Fruit fly (Drosophila melanogaster) whole organism, embryonic: ENCODE data around the gene CG10338.

Source experiments
- Antp ChIP-seq: fragments of 200-800 bp; sonication (Bioruptor generic); optimal IDR thresholded peaks from 3 replicates; lab custom pipeline; 2016; ENCODE audit warnings: missing biosample characterization, missing genetic modification characterization
- B-H1 ChIP-seq: fragments of 200-800 bp; sonication (Bioruptor generic); IDR thresholded peaks from 3 replicates; pipeline ENCODE4 v1.3.6; 2022; ENCODE audit warnings: missing biosample characterization, missing genetic modification characterization
- B-H2 ChIP-seq: fragments of 200-800 bp; sonication (Bioruptor generic); optimal IDR thresholded peaks from 2 replicates; lab custom pipeline; 2018; ENCODE audit warnings: missing biosample characterization, mild to moderate bottlenecking, missing genetic modification characterization
- CG1024 ChIP-seq: fragments of 200-800 bp; sonication (Bioruptor generic); IDR thresholded peaks from 2 replicates; pipeline ENCODE4 v1.3.6; 2022; ENCODE audit warnings: missing biosample characterization, missing genetic modification characterization
- CG10274 ChIP-seq: fragments of 200-800 bp; sonication (Bioruptor generic); optimal IDR thresholded peaks from 3 replicates; lab custom pipeline; 2017; ENCODE audit warnings: missing biosample characterization, mild to moderate bottlenecking, missing genetic modification characterization
- CG10543 ChIP-seq: fragments of 200-800 bp; sonication (Bioruptor generic); optimal IDR thresholded peaks from 3 replicates; lab custom pipeline; 2017; ENCODE audit warnings: missing biosample characterization, mild to moderate bottlenecking, missing genetic modification characterization, moderate library complexity
- CG12219 ChIP-seq: fragments of 200-800 bp; sonication (Bioruptor generic); optimal IDR thresholded peaks from 3 replicates; lab custom pipeline; 2018; ENCODE audit warnings: missing biosample characterization, mild to moderate bottlenecking, missing genetic modification characterization
- CG12659 ChIP-seq: fragments of 200-800 bp; sonication (Bioruptor generic); optimal IDR thresholded peaks from 3 replicates; lab custom pipeline; 2017; ENCODE audit warnings: mild to moderate bottlenecking, missing biosample characterization, missing genetic modification reagents, missing genetic modification characterization
- CG12769 ChIP-seq: fragments of 200-800 bp; sonication (Bioruptor generic); optimal IDR thresholded peaks from 2 replicates; lab custom pipeline; 2019; ENCODE audit warnings: missing biosample characterization, mild to moderate bottlenecking, missing genetic modification characterization, moderate library complexity
- CG14860 ChIP-seq: fragments of 200-800 bp; sonication (Bioruptor generic); IDR thresholded peaks from 3 replicates; pipeline ENCODE4 v1.3.6; 2022; ENCODE audit warnings: missing biosample characterization, missing genetic modification characterization; ENCODE audit not compliant: partially characterized antibody
- CG15479 ChIP-seq: fragments of 200-800 bp; sonication (Bioruptor generic); optimal IDR thresholded peaks from 3 replicates; lab custom pipeline; 2019; ENCODE audit warnings: missing biosample characterization, mild to moderate bottlenecking, missing genetic modification characterization, moderate library complexity
- CG15696 ChIP-seq: fragments of 200-800 bp; sonication (Bioruptor generic); optimal IDR thresholded peaks from 2 replicates; lab custom pipeline; 2019; ENCODE audit warnings: missing biosample characterization, mild to moderate bottlenecking, missing genetic modification characterization, moderate library complexity
- CG17829 ChIP-seq: fragments of 200-800 bp; optimal IDR thresholded peaks from 2 replicates; lab custom pipeline; 2019; ENCODE audit warnings: missing biosample characterization, mild to moderate bottlenecking, missing genetic modification characterization, moderate library complexity
- CG2199 ChIP-seq: fragments of 200-800 bp; sonication (Bioruptor generic); IDR thresholded peaks from 3 replicates; pipeline ENCODE4 v1.3.6; 2022; ENCODE audit warnings: missing biosample characterization, missing genetic modification characterization
- CG31388 ChIP-seq: fragments of 200-800 bp; sonication (Bioruptor generic); optimal IDR thresholded peaks from 2 replicates; lab custom pipeline; 2016; ENCODE audit warnings: missing biosample characterization, missing genetic modification characterization
- CG32767 ChIP-seq: fragments of 200-800 bp; sonication (Bioruptor generic); IDR thresholded peaks from 2 replicates; pipeline ENCODE4 v1.3.6; 2022; ENCODE audit warnings: missing biosample characterization, missing genetic modification characterization
- CG33557 ChIP-seq: fragments of 200-800 bp; sonication (Bioruptor generic); optimal IDR thresholded peaks from 2 replicates; lab custom pipeline; 2019; ENCODE audit warnings: missing biosample characterization, mild to moderate bottlenecking, missing genetic modification characterization, moderate library complexity
- CG4424 ChIP-seq: fragments of 200-800 bp; sonication (Bioruptor generic); optimal IDR thresholded peaks from 3 replicates; lab custom pipeline; 2016; ENCODE audit warnings: missing biosample characterization, missing genetic modification characterization
- CG6813 ChIP-seq: fragments of 200-800 bp; sonication (Bioruptor generic); optimal IDR thresholded peaks from 2 replicates; lab custom pipeline; 2017; ENCODE audit warnings: missing biosample characterization, missing genetic modification characterization, mild to moderate bottlenecking, moderate library complexity, missing genetic modification reagents
- CG8290 ChIP-seq, 3 experiments: fragments of 200-800 bp; sonication (Bioruptor generic); optimal IDR thresholded peaks; 2 replicates each; lab custom pipeline; 2016 to 2019; ENCODE audit warnings: missing biosample characterization in 3 of 3, missing genetic modification characterization in 3 of 3, mild to moderate bottlenecking in 2 of 3, moderate library complexity in 1 of 3
- CG9727 ChIP-seq: fragments of 200-800 bp; sonication (Bioruptor generic); optimal IDR thresholded peaks from 3 replicates; lab custom pipeline; 2017; ENCODE audit warnings: missing biosample characterization, mild to moderate bottlenecking, missing genetic modification characterization
- D ChIP-seq, 2 experiments: fragments of 200-800 bp in 1 of 2; fragments of >200 bp in 1 of 2; sonication (Bioruptor generic) in 1 of 2; optimal IDR thresholded peaks; 2 replicates in 1 of 2; 3 replicates in 1 of 2; lab custom pipeline; 2017; ENCODE audit warnings: mild to moderate bottlenecking in 1 of 2, missing biosample characterization in 1 of 2, missing genetic modification characterization in 1 of 2, missing genetic modification reagents in 1 of 2
- Deaf1 ChIP-seq: fragments of 200-800 bp; optimal IDR thresholded peaks from 3 replicates; lab custom pipeline; 2019; ENCODE audit warnings: missing biosample characterization, mild to moderate bottlenecking, missing genetic modification characterization, moderate library complexity
- ERR ChIP-seq: fragments of 200-800 bp; sonication (Bioruptor generic); optimal IDR thresholded peaks from 2 replicates; lab custom pipeline; 2016; ENCODE audit warnings: missing biosample characterization, missing genetic modification characterization
- Hsf ChIP-seq: fragments of 200-800 bp; sonication (Bioruptor generic); optimal IDR thresholded peaks from 3 replicates; lab custom pipeline; 2016; ENCODE audit warnings: missing biosample characterization, missing genetic modification characterization
- Lim3 ChIP-seq: fragments of 200-800 bp; sonication (Bioruptor generic); IDR thresholded peaks from 2 replicates; pipeline ENCODE4 v1.3.6; 2022; ENCODE audit warnings: missing biosample characterization, missing genetic modification characterization
- Mad ChIP-seq: fragments of 200-800 bp; sonication (Bioruptor generic); optimal IDR thresholded peaks from 2 replicates; lab custom pipeline; 2016; ENCODE audit warnings: missing biosample characterization, missing genetic modification characterization
- Nf-YA ChIP-seq: fragments of 200-800 bp; sonication (Bioruptor generic); IDR thresholded peaks from 2 replicates; pipeline ENCODE4 v1.3.6; 2022; ENCODE audit warnings: missing biosample characterization, missing genetic modification characterization
- Nf-YB ChIP-seq: fragments of 200-800 bp; sonication (Bioruptor generic); optimal IDR thresholded peaks from 3 replicates; lab custom pipeline; 2019; ENCODE audit warnings: missing biosample characterization, mild to moderate bottlenecking, missing genetic modification characterization, moderate library complexity
- NfI ChIP-seq: fragments of 200-800 bp; sonication (Bioruptor generic); optimal IDR thresholded peaks from 3 replicates; lab custom pipeline; 2018; ENCODE audit warnings: missing biosample characterization, mild to moderate bottlenecking, missing genetic modification characterization, moderate library complexity
- Oaz ChIP-seq: fragments of 200-800 bp; sonication (Bioruptor generic); IDR thresholded peaks from 2 replicates; pipeline ENCODE4 v1.3.6; 2022; ENCODE audit warnings: missing biosample characterization, missing genetic modification characterization
- PHDP ChIP-seq: fragments of 200-800 bp; sonication (Bioruptor generic); optimal IDR thresholded peaks from 3 replicates; lab custom pipeline; 2018; ENCODE audit warnings: missing biosample characterization, mild to moderate bottlenecking, missing genetic modification characterization, moderate library complexity
- Spps ChIP-seq: fragments of 200-800 bp; sonication (Bioruptor generic); optimal IDR thresholded peaks from 2 replicates; lab custom pipeline; 2018; ENCODE audit warnings: missing biosample characterization, mild to moderate bottlenecking, missing genetic modification characterization
- Stat92E ChIP-seq, 3 experiments: fragments of >200 bp in 2 of 3; fragments of 200-800 bp in 1 of 3; sonication (Bioruptor generic) in 1 of 3; optimal IDR thresholded peaks; 2 replicates each; lab custom pipeline; 2017 to 2019; ENCODE audit warnings: missing biosample characterization in 3 of 3, missing genetic modification characterization in 3 of 3, mild to moderate bottlenecking in 1 of 3, moderate library complexity in 1 of 3
- Taf1 ChIP-seq: fragments of 200-800 bp; sonication (Bioruptor generic); IDR thresholded peaks from 2 replicates; pipeline ENCODE4 v1.3.6; 2022; ENCODE audit warnings: missing biosample characterization, missing genetic modification characterization
- cad ChIP-seq: fragments of >200 bp; optimal IDR thresholded peaks from 2 replicates; lab custom pipeline; 2017; ENCODE audit warnings: missing biosample characterization, missing genetic modification characterization
- cas ChIP-seq: fragments of 200-800 bp; sonication (Bioruptor generic); IDR thresholded peaks from 2 replicates; pipeline ENCODE4 v1.3.6; 2022; ENCODE audit warnings: missing biosample characterization, missing genetic modification characterization
- h ChIP-seq: fragments of >200 bp; optimal IDR thresholded peaks from 2 replicates; lab custom pipeline; 2017
- jigr1 ChIP-seq: fragments of 200-800 bp; sonication (Bioruptor generic); IDR thresholded peaks from 3 replicates; pipeline ENCODE4 v1.3.6; 2022; ENCODE audit warnings: missing biosample characterization, missing genetic modification characterization
- jing ChIP-seq: fragments of 200-800 bp; sonication (Bioruptor generic); optimal IDR thresholded peaks from 2 replicates; lab custom pipeline; 2018; ENCODE audit warnings: missing biosample characterization, mild to moderate bottlenecking, missing genetic modification characterization
- kay ChIP-seq: fragments of 200-800 bp; sonication (Bioruptor generic); optimal IDR thresholded peaks from 2 replicates; lab custom pipeline; 2016; ENCODE audit warnings: missing biosample characterization, missing genetic modification characterization
- knrl ChIP-seq: fragments of 200-800 bp; sonication (Bioruptor generic); IDR thresholded peaks from 3 replicates; pipeline ENCODE4 v1.3.6; 2022; ENCODE audit warnings: missing biosample characterization, missing genetic modification characterization; ENCODE audit not compliant: partially characterized antibody
- lmd ChIP-seq: fragments of 200-800 bp; sonication (Bioruptor generic); IDR thresholded peaks from 2 replicates; pipeline ENCODE4 v1.3.6; 2022; ENCODE audit warnings: missing biosample characterization, missing genetic modification characterization
- odd ChIP-seq: fragments of 200-800 bp; sonication (Bioruptor generic); optimal IDR thresholded peaks from 2 replicates; lab custom pipeline; 2017; ENCODE audit warnings: missing biosample characterization, mild to moderate bottlenecking, missing genetic modification characterization
- pan ChIP-seq, 4 experiments: fragments of >200 bp in 3 of 4; fragments of 200-800 bp in 1 of 4; sonication (Bioruptor generic) in 1 of 4; optimal IDR thresholded peaks in 3 of 4; IDR thresholded peaks in 1 of 4; 2 replicates each; pipeline versions ENCODE4 v1.3.6 to Lab custom; 2017 to 2022; ENCODE audit warnings: missing biosample characterization in 2 of 4, missing genetic modification characterization in 2 of 4, mixed read lengths in 1 of 4
- rib ChIP-seq: fragments of 200-800 bp; sonication (Bioruptor generic); IDR thresholded peaks from 2 replicates; pipeline ENCODE4 v1.3.6; 2022; ENCODE audit warnings: missing biosample characterization, missing genetic modification characterization
- scrt ChIP-seq: fragments of 200-800 bp; sonication (Bioruptor generic); optimal IDR thresholded peaks from 2 replicates; lab custom pipeline; 2018; ENCODE audit warnings: missing biosample characterization, mild to moderate bottlenecking, missing genetic modification characterization, moderate library complexity
- sqz ChIP-seq: fragments of 200-800 bp; sonication (Bioruptor generic); optimal IDR thresholded peaks from 3 replicates; lab custom pipeline; 2018; ENCODE audit warnings: missing biosample characterization, mild to moderate bottlenecking, missing genetic modification characterization
- tna ChIP-seq: fragments of 200-800 bp; sonication (Bioruptor generic); IDR thresholded peaks from 2 replicates; pipeline ENCODE4 v1.3.6; 2022; ENCODE audit warnings: missing biosample characterization, missing genetic modification characterization; ENCODE audit not compliant: partially characterized antibody
- zen ChIP-seq: fragments of 200-800 bp; sonication (Bioruptor generic); optimal IDR thresholded peaks from 3 replicates; lab custom pipeline; 2018; ENCODE audit warnings: missing biosample characterization, mild to moderate bottlenecking, missing genetic modification characterization, moderate library complexity

The CG10338 gene

DNA sequence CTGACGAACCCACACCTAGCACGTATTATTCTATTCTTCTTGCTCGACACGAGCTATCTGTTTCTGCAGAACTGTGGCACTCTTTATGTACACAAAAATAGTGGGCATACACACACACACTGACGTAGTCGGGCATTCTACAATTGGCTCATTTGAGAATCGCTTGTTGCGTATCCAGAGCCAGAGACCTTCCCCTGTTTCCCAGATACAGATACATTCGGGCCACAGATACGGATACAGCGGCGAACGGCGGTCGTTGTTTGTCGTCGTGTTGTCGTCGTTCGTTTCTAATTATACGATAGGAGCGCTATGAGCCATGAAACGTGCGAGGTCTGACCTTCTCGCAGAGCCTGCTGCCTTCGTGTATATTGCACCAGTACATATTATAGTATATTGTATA, 41.8 kb downstream of the CG10338 start:
- TF ChIP-seq CG12659 (no peak), h (no peak), CG12769 (tag; lab: Kevin White, UChicago) (peak; percentile 86), rib (GFP tag; lab: Robert Waterston, UW) (no peak), kay (GFP tag; lab: Kevin White, UChicago) (no peak), NfI (GFP tag; lab: Kevin White, UChicago) (no peak), Oaz (no peak), Taf1 (GFP tag; lab: Robert Waterston, UW) (no peak), B-H1 (GFP tag; lab: Robert Waterston, UW) (no peak), Hsf (no peak), PHDP (tag; lab: Kevin White, UChicago) (no peak), Mad (GFP tag; lab: Kevin White, UChicago) (no peak), ERR (GFP tag; lab: Kevin White, UChicago) (no peak), zen (tag; lab: Kevin White, UChicago) (peak; percentile 27), pan (optimal IDR thresholded peaks at IDR 0.05; lab: Kevin White, UChicago) (no peak), pan (GFP tag; optimal IDR thresholded peaks at IDR 0.05 in 1 of 2, IDR thresholded peaks at IDR 0.05 in 1 of 2) (no peak), jigr1 (no peak), B-H2 (GFP tag; lab: Kevin White, UChicago) (no peak), CG31388 (GFP tag; lab: Kevin White, UChicago) (no peak), CG1024 (no peak), CG6813 (GFP tag; lab: Kevin White, UChicago) (no peak), CG33557 (GFP tag; lab: Kevin White, UChicago) (no peak), jing (GFP tag; lab: Kevin White, UChicago) (peak; percentile 45), CG32767 (GFP tag; lab: Robert Waterston, UW) (peak; percentile 22; the same call in 1 of the 2 replicates), CG8290 (GFP tag; optimal IDR thresholded peaks at IDR 0.05; lab: Kevin White, UChicago) (no peak), CG8290 (tag; optimal IDR thresholded peaks at IDR 0.05; lab: Kevin White, UChicago) (no peak), CG14860 (no peak), CG9727 (GFP tag; lab: Kevin White, UChicago) (no peak), tna (no peak), CG10543 (GFP tag; lab: Kevin White, UChicago) (peak; percentile 19), CG17829 (tag; lab: Kevin White, UChicago) (peak; percentile 46), cas (no peak), Nf-YB (GFP tag; lab: Kevin White, UChicago) (peak; percentile 97), Spps (tag; lab: Kevin White, UChicago) (no peak), Deaf1 (tag; lab: Kevin White, UChicago) (peak; percentile 97), sqz (no peak), CG15696 (tag; lab: Kevin White, UChicago) (no peak), CG4424 (GFP tag; lab: Kevin White, UChicago) (no peak), odd (GFP tag; lab: Kevin White, UChicago) (no peak), Antp (no peak), Stat92E (GFP tag; optimal IDR thresholded peaks at IDR 0.05; lab: Kevin White, UChicago) (peak in 1 of 3 experiments; percentile 54), CG15479 (GFP tag; lab: Kevin White, UChicago) (peak; percentile 72), D (optimal IDR thresholded peaks at IDR 0.05; lab: Kevin White, UChicago) (no peak), D (GFP tag; optimal IDR thresholded peaks at IDR 0.05; lab: Kevin White, UChicago) (no peak), cad (GFP tag; lab: Kevin White, UChicago) (no peak), lmd (GFP tag; lab: Robert Waterston, UW) (no peak), Nf-YA (GFP tag; lab: Robert Waterston, UW) (peak; percentile 32; the same call in 1 of the 2 replicates), CG12219 (GFP tag; lab: Kevin White, UChicago) (no peak), knrl (GFP tag; lab: Robert Waterston, UW) (no peak), CG2199 (GFP tag; lab: Robert Waterston, UW) (peak; percentile 94), scrt (GFP tag; lab: Kevin White, UChicago) (peak; percentile 66), Lim3 (GFP tag; lab: Robert Waterston, UW) (no peak), CG10274 (GFP tag; lab: Kevin White, UChicago) (no peak)
